Worm (Caenorhabditis elegans): Measurements from ENCODE around the gene nlp-68.

Gene nlp-68

DNA sequence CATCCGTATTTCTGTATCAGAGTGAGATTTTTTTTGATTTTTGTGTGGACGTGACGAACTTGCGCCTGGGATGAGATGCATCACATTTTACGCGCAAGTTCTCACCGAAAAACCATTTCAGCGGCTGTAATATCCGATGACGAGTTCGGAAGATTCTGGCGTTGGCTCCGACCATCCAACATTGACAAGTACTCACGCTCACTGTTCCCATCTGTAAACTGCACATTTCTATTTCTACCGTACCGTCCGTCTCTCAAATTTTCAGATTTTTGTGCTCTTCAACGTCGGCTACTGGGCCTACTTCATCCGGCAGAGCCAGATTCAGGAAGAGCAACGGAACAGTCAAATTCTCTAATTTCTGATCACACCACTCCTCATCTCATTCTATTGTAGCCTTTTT, 11.5 kb downstream of the nlp-68 start:
- no peak for TF ChIP-seq pbrm-1 (GFP tag; IDR thresholded peaks at IDR 0.05)
- 0 out of 2 replicates have a peak, but pooled peaks have one; percentile 65 for TF ChIP-seq madf-3 (GFP tag; IDR thresholded peaks at IDR 0.05)
- no peak for TF ChIP-seq F55B11.4 (tag; optimal IDR thresholded peaks at IDR 0.05; ENCODE audit: borderline replicate concordance, insufficient read depth)

DNA sequence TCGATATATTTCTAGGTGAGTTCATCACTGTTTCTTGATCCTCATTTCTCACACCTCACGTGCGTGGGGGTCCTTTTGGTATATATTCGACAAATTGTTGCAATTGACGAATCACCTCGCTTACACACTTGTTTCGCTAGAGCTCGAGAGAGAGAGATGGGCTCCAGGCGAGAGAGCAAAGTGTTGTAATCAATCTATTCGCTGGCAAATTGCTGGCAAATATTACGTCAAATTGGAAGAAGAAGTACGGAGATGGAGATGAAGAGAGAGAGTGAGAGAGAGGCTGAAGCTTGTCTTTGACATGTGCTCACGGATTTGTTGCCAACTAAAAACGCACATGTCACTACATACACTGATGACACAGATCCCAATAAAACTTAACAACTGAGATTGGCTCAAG, 13.0 kb downstream of the nlp-68 start:
- no peak for TF ChIP-seq ceh-91 (GFP tag; IDR thresholded peaks at IDR 0.05)
- TF ChIP-seq cebp-1 (GFP tag; IDR thresholded peaks at IDR 0.05): no peak
- TF ChIP-seq cebp-1 (tag; optimal IDR thresholded peaks at IDR 0.05): peak; percentile 3

DNA sequence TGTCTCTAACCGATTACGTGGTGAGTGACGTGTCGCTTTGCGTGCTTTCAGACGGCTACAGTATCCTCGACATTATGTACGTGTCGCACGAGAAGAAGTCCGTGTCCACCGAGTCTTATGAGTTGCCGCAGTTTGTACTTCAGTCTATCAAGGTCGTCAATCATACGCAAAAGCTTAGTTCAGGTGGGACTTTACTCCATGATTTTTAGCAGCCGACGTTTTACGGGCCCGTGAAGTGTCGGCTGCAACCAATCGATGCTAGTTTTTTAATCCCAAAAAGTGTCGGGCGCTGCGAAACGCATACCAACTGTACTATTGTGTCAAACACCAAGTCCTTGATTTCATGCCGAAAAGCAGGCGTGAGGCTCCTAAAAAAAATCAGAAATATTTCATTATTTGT, 14.1 kb downstream of the nlp-68 start:
- no peak for TF ChIP-seq C17E4.6 (GFP tag; IDR thresholded peaks at IDR 0.05)
- peak; percentile 21 for TF ChIP-seq snpc-4 (GFP tag; optimal IDR thresholded peaks at IDR 0.05)
- TF ChIP-seq snpc-4 (tag; optimal IDR thresholded peaks at IDR 0.05): peak in 3 of 4 experiments; percentile 53 to 74 (median 59)
- no peak for TF ChIP-seq dox-1 (GFP tag; IDR thresholded peaks at IDR 0.05)
- no peak for TF ChIP-seq lsl-1 (GFP tag; optimal IDR thresholded peaks at IDR 0.05)

DNA sequence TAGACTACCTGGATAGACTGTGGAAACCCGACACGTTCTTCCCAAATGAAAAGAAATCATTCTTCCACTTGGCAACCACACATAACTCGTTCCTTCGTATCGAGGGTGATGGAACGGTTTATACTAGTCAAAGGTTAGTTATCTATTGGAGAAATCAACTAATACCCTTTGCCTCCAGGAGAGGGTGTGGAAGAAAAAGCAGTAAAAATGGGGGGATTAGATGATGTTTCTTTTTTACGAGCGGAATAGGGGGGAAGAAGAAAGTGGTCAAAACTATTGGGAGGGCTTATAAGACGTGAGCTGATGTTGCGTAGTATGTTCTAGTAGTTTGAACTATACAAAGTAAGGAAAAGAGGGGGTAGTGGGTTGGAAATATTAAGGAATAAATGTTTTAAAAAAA, 15.9 kb downstream of the nlp-68 start:
- TF ChIP-seq F57C9.4 (tag; optimal IDR thresholded peaks at IDR 0.05) (no peak), him-1 (tag; optimal IDR thresholded peaks at IDR 0.05) (no peak), lin-35 (GFP tag; optimal IDR thresholded peaks at IDR 0.05) (no peak), D2030.7 (GFP tag; IDR thresholded peaks at IDR 0.05) (no peak), tbp1 (GFP tag; optimal IDR thresholded peaks at IDR 0.05) (no peak), lag-1 (GFP tag; IDR thresholded peaks at IDR 0.05) (no peak), athp-1 (tag; optimal IDR thresholded peaks at IDR 0.05) (no peak), Y95B8A.8 (GFP tag; IDR thresholded peaks at IDR 0.05) (no peak), chd-7 (tag; optimal IDR thresholded peaks at IDR 0.05) (no peak), efl-1 (GFP tag; optimal IDR thresholded peaks at IDR 0.05) (no peak), K11D2.4 (GFP tag; IDR thresholded peaks at IDR 0.05) (no peak), egl-44 (GFP tag; IDR thresholded peaks at IDR 0.05) (no peak), madf-6 (GFP tag; IDR thresholded peaks at IDR 0.05) (no peak), ama-1 (optimal IDR thresholded peaks at IDR 0.05) (no peak), ama-1 (GFP tag; optimal IDR thresholded peaks at IDR 0.05) (no peak), ccch-3 (GFP tag; optimal IDR thresholded peaks at IDR 0.05) (no peak), attf-6 (GFP tag; IDR thresholded peaks at IDR 0.05) (no peak), madf-10 (tag; optimal IDR thresholded peaks at IDR 0.05) (no peak), tlf-1 (GFP tag; optimal IDR thresholded peaks at IDR 0.05) (no peak)

DNA sequence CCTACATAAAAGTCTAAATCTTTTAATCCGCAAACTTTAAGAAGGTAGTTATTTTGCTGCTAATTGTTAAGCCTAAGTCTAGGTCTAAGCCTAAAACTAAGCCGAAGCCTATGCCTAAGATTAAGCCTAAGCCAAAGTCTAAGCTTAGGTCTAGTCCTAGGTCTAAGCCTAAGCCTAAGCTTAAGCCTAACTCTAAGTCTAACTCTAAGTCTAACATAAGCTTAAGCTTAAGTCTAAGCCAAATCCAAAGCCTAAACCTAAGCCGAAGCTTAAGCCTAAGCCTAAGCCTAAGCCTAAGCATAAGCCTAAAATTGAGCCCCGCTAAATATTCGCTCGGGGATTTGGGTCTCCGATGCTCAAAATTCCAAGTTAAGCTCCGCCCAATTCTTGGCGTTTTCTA, 17.7 kb downstream of the nlp-68 start:
- TF ChIP-seq hmg-1.2 (GFP tag; IDR thresholded peaks at IDR 0.05) (no peak), ztf-18 (tag; optimal IDR thresholded peaks at IDR 0.05) (no peak), tbx-9 (tag; optimal IDR thresholded peaks at IDR 0.05; ENCODE audit: borderline replicate concordance) (no peak), ztf-3 (GFP tag; optimal IDR thresholded peaks at IDR 0.05) (no peak), C17E4.6 (GFP tag; IDR thresholded peaks at IDR 0.05) (no peak), lsy-27 (tag; optimal IDR thresholded peaks at IDR 0.05; ENCODE audit: borderline replicate concordance, insufficient read depth) (no peak), F57C9.4 (tag; optimal IDR thresholded peaks at IDR 0.05) (no peak), egrh-3 (GFP tag; IDR thresholded peaks at IDR 0.05) (no peak)
